Worm (Caenorhabditis elegans): Measurements from ENCODE around the gene C01G12.16.

DNA sequence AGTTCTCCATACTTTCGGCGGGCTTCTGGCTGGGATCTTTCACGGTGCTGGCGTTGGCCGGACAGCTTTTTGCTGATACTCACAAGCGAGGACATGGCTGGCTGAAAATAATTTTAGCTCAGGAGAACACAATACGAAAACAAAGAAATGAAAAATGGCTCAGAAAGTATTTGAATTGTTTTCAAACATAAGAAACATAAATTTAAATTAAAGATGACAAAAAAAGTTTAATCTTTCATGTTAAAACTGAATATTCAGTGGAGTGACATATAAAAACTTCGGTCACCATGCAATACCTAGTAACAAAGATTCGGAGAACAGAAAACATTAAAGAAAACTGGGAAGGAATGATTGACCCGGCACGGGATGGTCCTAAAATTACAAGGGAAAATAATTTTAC lies 17.5 kb downstream of the C01G12.16 start, which contains the start of gene C16C10.2:
- no peak for TF ChIP-seq fkh-10 (GFP tag; optimal IDR thresholded peaks at IDR 0.05)
- no peak for TF ChIP-seq unc-86 (tag; optimal IDR thresholded peaks at IDR 0.05)
- TF ChIP-seq nhr-232 (tag; optimal IDR thresholded peaks at IDR 0.05): no peak
- no peak for TF ChIP-seq F13H6.1 (tag; optimal IDR thresholded peaks at IDR 0.05)
- TF ChIP-seq dmd-4 (tag; optimal IDR thresholded peaks at IDR 0.05; ENCODE audit: borderline replicate concordance): no peak
- TF ChIP-seq hlh-15 (tag; optimal IDR thresholded peaks at IDR 0.05): no peak
